Worm (Caenorhabditis elegans): Measurements from ENCODE around the gene C34F6.12.
A peak's percentile ranks its signal among the peaks of the same experiment; 100 is the strongest.

DNA sequence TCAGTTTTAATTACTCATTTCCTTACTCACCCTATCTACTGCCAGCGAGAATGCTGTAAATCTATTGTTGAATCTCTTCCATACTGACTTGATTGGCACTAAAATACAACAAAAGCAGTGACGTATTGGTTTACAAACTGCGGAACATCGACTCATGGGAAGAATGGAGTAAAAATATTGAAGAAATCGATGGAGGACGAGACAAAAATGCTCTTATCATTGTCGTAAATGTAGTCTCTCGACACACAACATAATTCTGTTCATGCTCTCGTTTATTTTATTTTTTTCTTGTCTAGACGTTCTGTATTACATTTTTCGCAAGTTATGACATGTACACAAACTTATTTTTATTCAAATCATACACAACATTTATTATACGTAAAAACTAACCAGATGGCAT is 22.7 kb downstream of the C34F6.12 start, which contains the start of gene C34F6.11:
- TF ChIP-seq pha-4 (GFP tag; IDR thresholded peaks at IDR 0.05) (no peak), pha-4 (tag; optimal IDR thresholded peaks at IDR 0.05) (no peak), ztf-11 (tag; optimal IDR thresholded peaks at IDR 0.05) (no peak), nhr-11 (tag; optimal IDR thresholded peaks at IDR 0.05) (no peak), ZK546.5 (tag; optimal IDR thresholded peaks at IDR 0.05) (no peak), skn-1 (tag; optimal IDR thresholded peaks at IDR 0.05) (no peak), snpc-4 (tag; optimal IDR thresholded peaks at IDR 0.05) (no peak), nhr-77 (tag; optimal IDR thresholded peaks at IDR 0.05) (peak; percentile 12), ceh-82 (tag; optimal IDR thresholded peaks at IDR 0.05) (no peak), D1046.2 (GFP tag; IDR thresholded peaks at IDR 0.05) (no peak), F44E2.7 (GFP tag; IDR thresholded peaks at IDR 0.05) (no peak), nhr-41 (GFP tag; IDR thresholded peaks at IDR 0.05) (no peak), mdl-1 (tag; optimal IDR thresholded peaks at IDR 0.05) (no peak), ces-1 (GFP tag; optimal IDR thresholded peaks at IDR 0.05) (no peak), lsy-2 (tag; optimal IDR thresholded peaks at IDR 0.05) (no peak)

Data from whole organism, L4 larva.